Worm (Caenorhabditis elegans): ENCODE results near the gene C07B5.6.

DNA sequence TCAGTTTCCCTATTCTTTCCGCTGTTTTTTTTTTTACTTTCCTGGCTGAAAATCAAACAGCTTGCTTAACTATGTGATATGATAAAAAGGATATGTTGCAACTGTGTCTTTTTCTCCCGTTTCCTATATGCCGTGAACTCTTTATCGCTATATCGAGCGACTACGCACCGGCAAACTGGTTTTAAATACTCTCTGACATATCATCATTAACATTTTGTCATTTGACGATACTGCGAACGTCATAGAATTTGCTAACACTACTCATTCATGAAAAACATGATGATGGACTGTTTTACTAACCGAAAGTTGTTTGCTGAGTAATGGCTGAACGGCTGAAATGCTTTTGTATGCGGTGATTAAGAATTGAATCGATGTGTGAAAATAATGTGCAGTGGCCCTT is 27.4 kb upstream of the C07B5.6 start:
- TF ChIP-seq him-1 (tag; optimal IDR thresholded peaks at IDR 0.05) (no peak), dao-5 (tag; optimal IDR thresholded peaks at IDR 0.05) (no peak), W03F9.2 (tag; optimal IDR thresholded peaks at IDR 0.05) (no peak)
